Fruit fly (Drosophila melanogaster) whole organism, prepupa: ENCODE data around the gene Pdxk.

Experiments
- CG11294 ChIP-seq: fragments of 200-800 bp; sonication (Bioruptor generic); IDR thresholded peaks from 2 replicates; pipeline ENCODE4 v1.3.6; 2022; ENCODE audit warnings: missing biosample characterization, missing genetic modification characterization
- CG16779 ChIP-seq: fragments of 200-800 bp; sonication (Bioruptor generic); optimal IDR thresholded peaks from 3 replicates; lab custom pipeline; 2017; ENCODE audit warnings: missing biosample characterization, mild to moderate bottlenecking, missing genetic modification characterization
- CG3032 ChIP-seq: fragments of 200-800 bp; optimal IDR thresholded peaks from 2 replicates; lab custom pipeline; 2019; ENCODE audit warnings: missing biosample characterization, mild to moderate bottlenecking, missing genetic modification characterization, moderate library complexity
- Eip78C ChIP-seq: fragments of 200-800 bp; sonication (Bioruptor generic); peaks from one replicate; lab custom pipeline; 2016; ENCODE audit warnings: missing biosample characterization, missing genetic modification characterization
- Ets21C ChIP-seq: fragments of 200-800 bp; sonication (Bioruptor generic); optimal IDR thresholded peaks from 3 replicates; lab custom pipeline; 2016; ENCODE audit warnings: missing biosample characterization, missing genetic modification characterization
- Gug ChIP-seq: fragments of 200-800 bp; sonication (Bioruptor generic); IDR thresholded peaks from 2 replicates; pipeline ENCODE4 v1.3.6; 2022; ENCODE audit warnings: missing biosample characterization, missing genetic modification characterization
- Hr39 ChIP-seq: fragments of 200-800 bp; sonication (Bioruptor generic); optimal IDR thresholded peaks from 2 replicates; lab custom pipeline; 2016; ENCODE audit warnings: missing biosample characterization, missing genetic modification characterization
- cyc ChIP-seq: fragments of 200-800 bp; sonication (Bioruptor generic); optimal IDR thresholded peaks from 3 replicates; lab custom pipeline; 2016; ENCODE audit warnings: missing biosample characterization, missing genetic modification characterization
- vri ChIP-seq: fragments of 200-800 bp; sonication (Bioruptor generic); optimal IDR thresholded peaks from 3 replicates; lab custom pipeline; 2016; ENCODE audit warnings: missing biosample characterization, mild to moderate bottlenecking, missing genetic modification characterization

DNA sequence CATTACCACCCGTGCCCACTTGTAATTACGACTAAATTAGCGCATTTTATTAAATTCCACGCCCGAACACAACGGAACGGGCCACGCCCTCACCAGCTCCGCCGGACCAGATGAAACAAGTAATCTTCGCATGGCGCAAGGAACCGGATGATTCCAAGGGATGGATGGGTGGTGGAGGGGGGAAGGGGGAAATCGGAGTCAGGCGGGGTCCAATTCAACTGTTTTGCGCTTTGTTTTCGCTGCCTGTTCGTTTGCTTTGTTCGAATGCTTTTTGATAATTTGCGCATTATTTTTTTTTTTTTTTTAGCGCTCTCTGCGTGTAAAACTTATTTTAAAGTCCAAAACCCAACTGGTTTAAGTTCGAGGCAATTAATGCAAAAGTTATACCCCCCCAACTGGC is 36.6 kb downstream of the Pdxk start:
- TF ChIP-seq cyc, result no peak
- TF ChIP-seq Eip78C (GFP tag; lab: Kevin White, UChicago), result no peak
- no peak for TF ChIP-seq CG16779
- no peak for TF ChIP-seq CG3032
- no peak for TF ChIP-seq Gug (GFP tag; lab: Robert Waterston, UW)
- no peak for TF ChIP-seq CG11294 (GFP tag; lab: Robert Waterston, UW)
- no peak for TF ChIP-seq Hr39 (GFP tag; lab: Kevin White, UChicago)
- no peak for TF ChIP-seq Ets21C (GFP tag; lab: Kevin White, UChicago)
- no peak for TF ChIP-seq vri (GFP tag; lab: Kevin White, UChicago)
